Worm (Caenorhabditis elegans): Measurements from ENCODE around the gene C42D4.18.

The C42D4.18 gene

DNA sequence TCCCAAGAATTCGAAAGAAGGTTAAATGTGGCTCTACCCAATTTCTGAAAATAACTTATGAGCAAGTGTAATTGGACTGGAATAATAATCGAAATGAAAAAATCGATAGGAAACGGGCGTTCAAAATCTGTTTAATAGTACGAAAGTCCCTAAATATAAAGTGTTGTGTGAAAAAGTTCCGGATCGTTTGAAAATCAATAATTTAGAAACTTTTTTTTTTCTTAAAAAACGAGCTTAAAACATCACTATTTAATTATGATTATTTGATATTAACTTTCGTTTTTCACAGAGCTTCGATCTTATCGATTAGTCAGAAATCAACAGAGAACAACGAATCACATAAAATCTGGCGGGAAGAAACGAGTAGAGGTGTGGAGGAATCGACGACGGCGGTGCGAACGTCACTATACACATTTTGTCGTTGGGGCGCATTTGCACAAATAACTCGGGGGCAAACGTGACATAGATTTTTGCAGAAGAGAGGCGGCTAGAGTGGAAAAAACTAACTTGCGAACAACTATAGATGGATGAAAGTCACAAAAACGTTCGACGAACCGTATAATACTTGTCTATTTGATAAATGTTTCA is 21.8 kb upstream of the C42D4.18 start, which contains the start of gene hecd-1:
TSS of gene hecd-1 (minus strand) at position 51 of the 588 bp plus-strand sequence.
- TF ChIP-seq mef-2 (tag; optimal IDR thresholded peaks at IDR 0.05) (no peak), nhr-28 (tag; optimal IDR thresholded peaks at IDR 0.05) (no peak), ztf-4 (tag; optimal IDR thresholded peaks at IDR 0.05) (no peak), C16A3.4 (tag; optimal IDR thresholded peaks at IDR 0.05) (peak; percentile 5), dpl-1 (GFP tag; optimal IDR thresholded peaks at IDR 0.05) (peak in 2 of 3 experiments; percentile 2 to 44), ceh-88 (GFP tag; IDR thresholded peaks at IDR 0.05) (no peak), lin-15B (tag; optimal IDR thresholded peaks at IDR 0.05) (peak; percentile 16), F16B12.6 (tag; optimal IDR thresholded peaks at IDR 0.05) (peak; percentile 26), ceh-82 (tag; optimal IDR thresholded peaks at IDR 0.05) (peak in 1 of 3 experiments; percentile 29), lin-14 (GFP tag; optimal IDR thresholded peaks at IDR 0.05) (peak; percentile 76), efl-1 (optimal IDR thresholded peaks at IDR 0.05) (peak in 1 of 2 experiments; percentile 29), efl-1 (GFP tag; optimal IDR thresholded peaks at IDR 0.05 in 1 of 2) (peak; percentile 32 to 83), unc-130 (tag; optimal IDR thresholded peaks at IDR 0.05) (no peak), xbp-1 (tag; optimal IDR thresholded peaks at IDR 0.05) (peak; percentile 8), zag-1 (tag; optimal IDR thresholded peaks at IDR 0.05) (no peak), snu-23 (GFP tag; optimal IDR thresholded peaks at IDR 0.05) (no peak), hlh-4 (tag; optimal IDR thresholded peaks at IDR 0.05) (no peak), fkh-8 (tag; optimal IDR thresholded peaks at IDR 0.05) (peak; percentile 26), unc-98 (GFP tag; IDR thresholded peaks at IDR 0.05) (no peak), ceh-90 (tag; optimal IDR thresholded peaks at IDR 0.05) (no peak), mdl-1 (tag; optimal IDR thresholded peaks at IDR 0.05) (peak in 1 of 2 experiments; percentile 46), nhr-237 (tag; optimal IDR thresholded peaks at IDR 0.05) (no peak), alr-1 (tag; optimal IDR thresholded peaks at IDR 0.05; ENCODE audit: borderline replicate concordance) (no peak), lsy-2 (tag; optimal IDR thresholded peaks at IDR 0.05) (peak in 1 of 2 experiments; percentile 49), unc-30 (tag; optimal IDR thresholded peaks at IDR 0.05) (no peak), fkh-10 (GFP tag; optimal IDR thresholded peaks at IDR 0.05) (no peak), lin-35 (GFP tag; optimal IDR thresholded peaks at IDR 0.05) (peak in 1 of 2 experiments; percentile 55)

DNA sequence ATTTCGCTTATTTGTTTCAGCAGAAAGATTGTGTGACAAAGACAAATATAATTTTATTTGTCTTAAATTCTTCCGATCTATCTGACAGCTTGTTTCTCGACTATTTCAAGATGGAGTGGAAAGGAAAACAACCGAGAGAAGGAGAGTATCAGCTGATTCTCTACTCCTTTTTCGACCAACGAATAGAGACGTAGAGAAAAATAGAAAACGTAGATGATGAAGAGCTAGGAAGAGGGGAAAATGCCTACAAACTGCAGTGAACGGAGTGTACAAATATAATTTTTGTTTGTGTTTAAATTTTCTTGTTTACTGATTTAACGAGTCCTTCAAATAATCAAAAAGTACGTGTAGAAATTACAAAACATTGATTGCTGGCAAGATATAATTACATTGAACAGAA is 18.9 kb upstream of the C42D4.18 start:
- no peak for TF ChIP-seq elt-2 (tag; optimal IDR thresholded peaks at IDR 0.05)
- no peak for TF ChIP-seq unc-30 (tag; optimal IDR thresholded peaks at IDR 0.05)
- no peak for TF ChIP-seq ztf-11 (tag; optimal IDR thresholded peaks at IDR 0.05)
- TF ChIP-seq ces-1 (GFP tag; optimal IDR thresholded peaks at IDR 0.05) = no peak
- no peak for TF ChIP-seq nhr-47 (tag; optimal IDR thresholded peaks at IDR 0.05)
- no peak for TF ChIP-seq nhr-19 (GFP tag; conservative IDR thresholded peaks at IDR 0.05)
- no peak for TF ChIP-seq nhr-237 (tag; optimal IDR thresholded peaks at IDR 0.05)
- no peak for TF ChIP-seq blmp-1 (tag; optimal IDR thresholded peaks at IDR 0.05)
- no peak for TF ChIP-seq hlh-17 (GFP tag; optimal IDR thresholded peaks at IDR 0.05; ENCODE audit: borderline replicate concordance)
- TF ChIP-seq unc-130 (tag; optimal IDR thresholded peaks at IDR 0.05) = no peak
- TF ChIP-seq efl-1 (optimal IDR thresholded peaks at IDR 0.05) = peak; percentile 10 to 14
- TF ChIP-seq efl-1 (GFP tag; optimal IDR thresholded peaks at IDR 0.05 in 1 of 2) = peak in 1 of 2 experiments; percentile 89
- TF ChIP-seq nhr-85 (tag) = peak; percentile 20
- no peak for TF ChIP-seq alr-1 (tag; optimal IDR thresholded peaks at IDR 0.05; ENCODE audit: borderline replicate concordance)
- TF ChIP-seq mef-2 (tag; optimal IDR thresholded peaks at IDR 0.05) = no peak
- TF ChIP-seq unc-98 (GFP tag; IDR thresholded peaks at IDR 0.05) = no peak
- TF ChIP-seq ets-5 (GFP tag; IDR thresholded peaks at IDR 0.05) = no peak
- TF ChIP-seq vab-15 (tag; optimal IDR thresholded peaks at IDR 0.05) = no peak
- TF ChIP-seq rnt-1 (tag; optimal IDR thresholded peaks at IDR 0.05) = peak; percentile 12
- peak; percentile 14 for TF ChIP-seq snu-23 (GFP tag; optimal IDR thresholded peaks at IDR 0.05)
- no peak for TF ChIP-seq aha-1 (tag; optimal IDR thresholded peaks at IDR 0.05)
- TF ChIP-seq egl-13 (tag; optimal IDR thresholded peaks at IDR 0.05) = no peak
- TF ChIP-seq fkh-4 (tag; optimal IDR thresholded peaks at IDR 0.05; ENCODE audit: borderline replicate concordance) = no peak
- TF ChIP-seq nhr-77 (tag; optimal IDR thresholded peaks at IDR 0.05) = no peak
- TF ChIP-seq ceh-63 (GFP tag; optimal IDR thresholded peaks at IDR 0.05) = no peak
- TF ChIP-seq lir-3 (tag; optimal IDR thresholded peaks at IDR 0.05; ENCODE audit: poor library complexity) = no peak
- no peak for TF ChIP-seq nhr-76 (tag; optimal IDR thresholded peaks at IDR 0.05)
- TF ChIP-seq skn-1 (tag; optimal IDR thresholded peaks at IDR 0.05) = no peak
- no peak for TF ChIP-seq jun-1 (tag; optimal IDR thresholded peaks at IDR 0.05)
- TF ChIP-seq pax-3 (tag; optimal IDR thresholded peaks at IDR 0.05) = no peak
- TF ChIP-seq C04F5.9 (tag; optimal IDR thresholded peaks at IDR 0.05) = no peak
- TF ChIP-seq nhr-71 (tag; optimal IDR thresholded peaks at IDR 0.05) = no peak
- no peak for TF ChIP-seq aly-2 (tag; optimal IDR thresholded peaks at IDR 0.05)

Measured in whole organism, L1 larva.